Worm (Caenorhabditis elegans) whole organism, young adult: ENCODE data around the gene msp-57.

Experiments used
- B0035.1 ChIP-seq: sonication (generic microtip); optimal IDR thresholded peaks from 2 replicates; lab custom pipeline; 2016; ENCODE audit warnings: missing genetic modification characterization, mild to moderate bottlenecking, missing compliant biosample characterization, missing genotype, missing genetic modification reagents
- B0261.1 ChIP-seq: sonication (generic microtip); optimal IDR thresholded peaks from 2 replicates; lab custom pipeline; 2016; ENCODE audit warnings: mild to moderate bottlenecking, missing genetic modification characterization, moderate library complexity, missing compliant biosample characterization
- B0336.3 ChIP-seq: fragments of 200-800 bp; sonication (Bioruptor generic); IDR thresholded peaks from 2 replicates; pipeline ENCODE4 v1.3.6; 2022; ENCODE audit warnings: missing genetic modification characterization, missing compliant biosample characterization
- F33H1.4 ChIP-seq: fragments of 200-800 bp; sonication (Bioruptor generic); IDR thresholded peaks from 2 replicates; pipeline ENCODE4 v1.3.6; 2022; ENCODE audit warnings: missing genetic modification reagents, missing genetic modification characterization, missing compliant biosample characterization
- F37B4.10 ChIP-seq: fragments of 200-800 bp; sonication (Bioruptor generic); IDR thresholded peaks from 2 replicates; pipeline ENCODE4 v1.3.6; 2022; ENCODE audit warnings: missing genetic modification characterization, missing compliant biosample characterization
- F55B11.4 ChIP-seq: sonication (generic microtip); optimal IDR thresholded peaks from 2 replicates; lab custom pipeline; 2016; ENCODE audit warnings: missing compliant biosample characterization, missing genetic modification characterization, borderline replicate concordance; ENCODE audit not compliant: insufficient read depth
- F57C9.4 ChIP-seq: sonication (generic microtip); optimal IDR thresholded peaks from 2 replicates; lab custom pipeline; 2017; ENCODE audit warnings: mild to moderate bottlenecking, missing genetic modification characterization, missing compliant biosample characterization
- T07F8.4 ChIP-seq: sonication (generic microtip); optimal IDR thresholded peaks from 2 replicates; lab custom pipeline; 2016; ENCODE audit warnings: mild to moderate bottlenecking, missing genetic modification characterization, moderate library complexity, missing compliant biosample characterization
- T26A5.8 ChIP-seq: sonication (generic microtip); optimal IDR thresholded peaks from 2 replicates; lab custom pipeline; 2016; ENCODE audit warnings: missing genetic modification characterization, missing compliant biosample characterization
- ama-1 ChIP-seq, 3 experiments: fragments of 150-350 bp in 1 of 3; sonication (generic microtip) in 2 of 3; optimal IDR thresholded peaks; 2 replicates each; lab custom pipeline; 2014 to 2018; ENCODE audit warnings: missing biosample characterization in 2 of 3, missing genetic modification characterization in 2 of 3, missing genetic modification reagents in 2 of 3
- attf-3 ChIP-seq: fragments of 200-800 bp; sonication (Bioruptor generic); conservative IDR thresholded peaks from 2 replicates; pipeline ENCODE4 v1.3.6; 2022; ENCODE audit warnings: missing genetic modification reagents, missing genetic modification characterization, missing compliant biosample characterization
- attf-6 ChIP-seq: fragments of 200-800 bp; sonication (Bioruptor generic); IDR thresholded peaks from 2 replicates; pipeline ENCODE4 v1.3.6; 2022; ENCODE audit warnings: missing genetic modification reagents, missing genetic modification characterization, missing compliant biosample characterization
- bed-1 ChIP-seq: fragments of 200-800 bp; sonication (Bioruptor generic); IDR thresholded peaks from 2 replicates; pipeline ENCODE4 v1.3.6; 2022; ENCODE audit warnings: missing genetic modification reagents, missing genetic modification characterization, missing compliant biosample characterization
- cebp-1 ChIP-seq, 2 experiments: fragments of 200-800 bp in 1 of 2; sonication (Bioruptor generic) in 1 of 2; sonication (generic microtip) in 1 of 2; IDR thresholded peaks in 1 of 2; optimal IDR thresholded peaks in 1 of 2; 2 replicates each; pipeline versions ENCODE4 v1.3.6 to Lab custom; 2017 to 2022; ENCODE audit warnings: missing compliant biosample characterization in 2 of 2, missing genetic modification characterization in 2 of 2, mild to moderate bottlenecking in 1 of 2, missing genetic modification reagents in 1 of 2, moderate library complexity in 1 of 2
- cebp-2 ChIP-seq: fragments of 200-800 bp; sonication (Bioruptor generic); IDR thresholded peaks from 2 replicates; pipeline ENCODE4 v1.3.6; 2022; ENCODE audit warnings: missing genetic modification characterization, missing compliant biosample characterization
- ceh-58 ChIP-seq: fragments of 200-800 bp; sonication (Bioruptor generic); IDR thresholded peaks from 2 replicates; pipeline ENCODE4 v1.3.6; 2022; ENCODE audit warnings: missing genetic modification characterization, missing compliant biosample characterization
- chd-7 ChIP-seq: sonication (generic microtip); optimal IDR thresholded peaks from 2 replicates; lab custom pipeline; 2016; ENCODE audit warnings: mild to moderate bottlenecking, missing genetic modification characterization, moderate library complexity, missing compliant biosample characterization
- dox-1 ChIP-seq: fragments of 200-800 bp; sonication (Bioruptor generic); IDR thresholded peaks from 2 replicates; pipeline ENCODE4 v1.3.6; 2022; ENCODE audit warnings: missing genetic modification reagents, missing genetic modification characterization, missing compliant biosample characterization
- dpff-1 ChIP-seq: sonication (generic microtip); optimal IDR thresholded peaks from 2 replicates; lab custom pipeline; 2017; ENCODE audit warnings: mild to moderate bottlenecking, missing genetic modification characterization, missing compliant biosample characterization
- egl-18 ChIP-seq: fragments of 200-800 bp; sonication (Bioruptor generic); IDR thresholded peaks from 2 replicates; pipeline ENCODE4 v1.3.6; 2022; ENCODE audit warnings: missing genetic modification reagents, missing genetic modification characterization, missing compliant biosample characterization
- egl-44 ChIP-seq: fragments of 200-800 bp; sonication (Bioruptor generic); IDR thresholded peaks from 2 replicates; pipeline ENCODE4 v1.3.6; 2022; ENCODE audit warnings: missing genetic modification reagents, missing genetic modification characterization, missing compliant biosample characterization
- ekl-4 ChIP-seq: fragments of 200-800 bp; sonication (Bioruptor generic); IDR thresholded peaks from 2 replicates; pipeline ENCODE4 v1.3.6; 2022; ENCODE audit warnings: missing genetic modification reagents, missing genetic modification characterization, missing compliant biosample characterization
- gei-17 ChIP-seq: fragments of 200-800 bp; sonication (Bioruptor generic); optimal IDR thresholded peaks from 2 replicates; lab custom pipeline; 2018; ENCODE audit warnings: mild to moderate bottlenecking, missing genetic modification characterization, missing compliant biosample characterization
- hmg-20 ChIP-seq: fragments of 200-800 bp; sonication (Bioruptor generic); IDR thresholded peaks from 2 replicates; pipeline ENCODE4 v1.3.6; 2022; ENCODE audit warnings: missing genetic modification reagents, missing genetic modification characterization, missing compliant biosample characterization
- hsf-1 ChIP-seq: fragments of 200-800 bp; sonication (Bioruptor generic); IDR thresholded peaks from 2 replicates; pipeline ENCODE4 v1.3.6; 2022; ENCODE audit warnings: missing genetic modification reagents, missing genetic modification characterization, missing compliant biosample characterization
- let-607 ChIP-seq, 2 experiments: fragments of 200-800 bp in 1 of 2; sonication (Bioruptor generic) in 1 of 2; sonication (generic microtip) in 1 of 2; optimal IDR thresholded peaks; 2 replicates each; lab custom pipeline; 2016 to 2018; ENCODE audit warnings: mild to moderate bottlenecking in 2 of 2, missing compliant biosample characterization in 2 of 2, missing genetic modification characterization in 2 of 2, moderate library complexity in 2 of 2, missing genotype in 1 of 2
- lin-40 ChIP-seq: sonication (generic microtip); optimal IDR thresholded peaks from 2 replicates; lab custom pipeline; 2016; ENCODE audit warnings: missing genetic modification characterization, mild to moderate bottlenecking, missing compliant biosample characterization, missing genotype, missing genetic modification reagents
- madf-10 ChIP-seq: sonication (generic microtip); optimal IDR thresholded peaks from 2 replicates; lab custom pipeline; 2016; ENCODE audit warnings: mild to moderate bottlenecking, missing genetic modification characterization, missing compliant biosample characterization
- madf-6 ChIP-seq: fragments of 200-800 bp; sonication (Bioruptor generic); IDR thresholded peaks from 2 replicates; pipeline ENCODE4 v1.3.6; 2022; ENCODE audit warnings: missing genetic modification reagents, missing genetic modification characterization, missing compliant biosample characterization
- mcd-1 ChIP-seq: fragments of 200-800 bp; sonication (Bioruptor generic); IDR thresholded peaks from 2 replicates; pipeline ENCODE4 v1.3.6; 2022; ENCODE audit warnings: missing genetic modification reagents, missing genetic modification characterization, missing compliant biosample characterization
- mes-4 ChIP-seq: sonication (generic microtip); optimal IDR thresholded peaks from 2 replicates; lab custom pipeline; 2016; ENCODE audit warnings: missing genotype, missing genetic modification characterization, missing compliant biosample characterization
- mxl-1 ChIP-seq: sonication (generic microtip); optimal IDR thresholded peaks from 2 replicates; lab custom pipeline; 2016; ENCODE audit warnings: missing genetic modification characterization, missing compliant biosample characterization
- nfya-1 ChIP-seq: sonication (generic microtip); optimal IDR thresholded peaks from 2 replicates; lab custom pipeline; 2017; ENCODE audit warnings: antibody characterized with exemption, missing compliant biosample characterization, missing genetic modification characterization, borderline replicate concordance; ENCODE audit not compliant: insufficient read depth
- nfya-2 ChIP-seq: fragments of 200-800 bp; sonication (Bioruptor generic); IDR thresholded peaks from 2 replicates; pipeline ENCODE4 v1.3.6; 2022; ENCODE audit warnings: missing genetic modification reagents, missing genetic modification characterization, missing compliant biosample characterization
- nhr-27 ChIP-seq: fragments of 200-800 bp; sonication (Bioruptor generic); optimal IDR thresholded peaks from 2 replicates; lab custom pipeline; 2018; ENCODE audit warnings: mild to moderate bottlenecking, missing genetic modification characterization, moderate library complexity, missing compliant biosample characterization
- nhr-80 ChIP-seq: sonication (generic microtip); optimal IDR thresholded peaks from 2 replicates; lab custom pipeline; 2016; ENCODE audit warnings: missing genetic modification characterization, missing compliant biosample characterization
- nhr-90 ChIP-seq: sonication (generic microtip); optimal IDR thresholded peaks from 2 replicates; lab custom pipeline; 2016; ENCODE audit warnings: missing genotype, mild to moderate bottlenecking, missing genetic modification characterization, missing compliant biosample characterization
- snpc-1.1 ChIP-seq: sonication (generic microtip); optimal IDR thresholded peaks from 2 replicates; lab custom pipeline; 2017; ENCODE audit warnings: missing genetic modification characterization, mild to moderate bottlenecking, missing compliant biosample characterization, antibody characterized with exemption, moderate library complexity, missing genotype, missing genetic modification reagents; ENCODE audit not compliant: insufficient read depth
- snpc-4 ChIP-seq, 5 experiments: fragments of 150-350 bp in 1 of 5; sonication (generic microtip) in 4 of 5; optimal IDR thresholded peaks; 2 replicates each; lab custom pipeline; 2014 to 2018; ENCODE audit warnings: missing genetic modification characterization in 5 of 5, missing biosample characterization in 3 of 5, antibody characterized with exemption in 2 of 5, mild to moderate bottlenecking in 2 of 5, missing compliant biosample characterization in 2 of 5, missing genotype in 2 of 5, moderate library complexity in 2 of 5, missing genetic modification reagents in 1 of 5
- tbp1 ChIP-seq: fragments of 200-800 bp; sonication (Bioruptor generic); optimal IDR thresholded peaks from 2 replicates; lab custom pipeline; 2018; ENCODE audit warnings: mild to moderate bottlenecking, missing genetic modification characterization, missing compliant biosample characterization
- tbx-9 ChIP-seq: sonication (generic microtip); optimal IDR thresholded peaks from 2 replicates; lab custom pipeline; 2016; ENCODE audit warnings: borderline replicate concordance, missing genetic modification characterization, inconsistent platforms, missing compliant biosample characterization
- unc-62 ChIP-seq: fragments of 150-350 bp; optimal IDR thresholded peaks from 2 replicates; lab custom pipeline; 2014; ENCODE audit warnings: missing biosample characterization, missing genetic modification reagents, missing genetic modification characterization
- ztf-22 ChIP-seq: fragments of 200-800 bp; sonication (Bioruptor generic); optimal IDR thresholded peaks from 2 replicates; lab custom pipeline; 2018; ENCODE audit warnings: mild to moderate bottlenecking, missing genetic modification characterization, moderate library complexity, missing compliant biosample characterization
- ztf-3 ChIP-seq: fragments of 200-800 bp; sonication (Bioruptor generic); optimal IDR thresholded peaks from 2 replicates; lab custom pipeline; 2018; ENCODE audit warnings: mild to moderate bottlenecking, missing genetic modification characterization, missing compliant biosample characterization
- ztf-6 ChIP-seq: fragments of 200-800 bp; sonication (Bioruptor generic); IDR thresholded peaks from 2 replicates; pipeline ENCODE4 v1.3.6; 2022; ENCODE audit warnings: missing genetic modification reagents, missing genetic modification characterization, missing compliant biosample characterization

Gene msp-57

DNA sequence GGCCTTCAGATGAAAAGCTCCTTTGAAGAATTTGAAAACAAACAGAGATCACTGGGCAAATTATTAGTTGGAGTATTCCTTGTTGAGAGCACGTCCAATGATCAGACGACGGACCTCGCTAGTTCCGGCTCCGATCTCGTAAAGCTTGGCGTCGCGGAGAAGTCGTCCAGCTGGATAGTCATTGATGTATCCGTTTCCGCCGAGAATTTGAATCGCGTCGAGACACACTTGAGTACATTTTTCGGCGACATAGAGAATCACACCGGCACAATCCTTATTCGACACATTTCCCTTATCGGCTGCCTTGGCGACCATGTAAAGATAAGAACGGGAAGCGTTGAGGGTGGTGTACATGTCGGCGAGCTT, 24.6 kb downstream of the msp-57 start (continued):
- no peak for TF ChIP-seq snpc-4 (GFP tag; optimal IDR thresholded peaks at IDR 0.05; lab: Kevin White, UChicago)
- TF ChIP-seq snpc-4 (tag; optimal IDR thresholded peaks at IDR 0.05; lab: Kevin White, UChicago), result peak in 1 of 4 experiments; percentile 9
- TF ChIP-seq dpff-1 (tag; lab: Kevin White, UChicago), result no peak
- TF ChIP-seq nhr-90 (tag; lab: Kevin White, UChicago), result no peak
- TF ChIP-seq ztf-6, result no peak
- no peak for TF ChIP-seq hsf-1 (GFP tag; lab: Robert Waterston, UW)
- TF ChIP-seq B0336.3, result peak; percentile 59; the same call in 1 of the 2 replicates
- TF ChIP-seq chd-7, result no peak
- no peak for TF ChIP-seq F33H1.4 (GFP tag; lab: Robert Waterston, UW)
- TF ChIP-seq madf-6, result no peak
- TF ChIP-seq nhr-80, result no peak
- TF ChIP-seq egl-18 (GFP tag; lab: Robert Waterston, UW), result 0 out of 2 replicates have a peak, but pooled peaks have one; percentile 40
- TF ChIP-seq nfya-1 (tag; lab: Kevin White, UChicago), result no peak
- TF ChIP-seq let-607 (tag; optimal IDR thresholded peaks at IDR 0.05; lab: Kevin White, UChicago), result no peak
- TF ChIP-seq ama-1 (optimal IDR thresholded peaks at IDR 0.05; lab: Kevin White, UChicago), result no peak
- no peak for TF ChIP-seq ama-1 (GFP tag; optimal IDR thresholded peaks at IDR 0.05; lab: Kevin White, UChicago)
- no peak for TF ChIP-seq ztf-3 (GFP tag; lab: Kevin White, UChicago)
- no peak for TF ChIP-seq mes-4 (tag; lab: Kevin White, UChicago)
- TF ChIP-seq tbx-9 (tag; lab: Kevin White, UChicago), result no peak
- no peak for TF ChIP-seq mxl-1
- TF ChIP-seq, all 124 proteins: peak for 18

DNA sequence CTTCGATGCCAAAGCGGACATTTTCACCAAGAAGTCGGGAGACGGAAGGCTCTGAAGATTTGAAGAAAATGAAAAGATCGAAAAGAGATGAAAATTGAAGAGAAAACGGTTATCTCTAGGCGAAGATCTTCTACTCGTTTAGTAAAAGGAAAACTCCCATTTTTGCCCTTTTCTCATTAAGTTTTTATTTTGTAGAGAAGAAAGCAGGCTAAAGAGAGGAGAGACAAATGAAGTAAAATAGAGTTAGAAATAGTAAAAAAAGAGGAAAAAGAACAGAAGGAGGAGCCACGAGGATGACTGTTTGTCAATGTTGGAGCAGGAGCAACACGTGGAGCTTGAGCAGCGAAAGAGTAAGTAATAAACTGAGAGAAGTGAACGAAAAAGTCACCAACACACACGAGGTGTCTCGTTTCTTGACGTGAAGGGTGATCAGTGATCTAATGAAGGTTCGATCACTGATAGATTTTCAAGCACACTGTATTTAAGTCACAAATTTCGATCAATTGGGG, 26.5 kb downstream of the msp-57 start, which contains the start of gene ivd-1:
Gene ivd-1, minus strand, starts transcription at position 51 of the 509 bp plus-strand sequence.
- no peak for TF ChIP-seq ztf-3 (GFP tag; lab: Kevin White, UChicago)
- TF ChIP-seq lin-40 (tag; lab: Kevin White, UChicago), result no peak
- no peak for TF ChIP-seq attf-6 (GFP tag; lab: Robert Waterston, UW)
- no peak for TF ChIP-seq hmg-20 (GFP tag; lab: Robert Waterston, UW)
- TF ChIP-seq F55B11.4 (tag; lab: Kevin White, UChicago), result no peak
- TF ChIP-seq tbp1 (GFP tag; lab: Kevin White, UChicago), result peak; percentile 15
- TF ChIP-seq attf-3 (GFP tag; lab: Robert Waterston, UW), result no peak
- TF ChIP-seq F57C9.4 (tag; lab: Kevin White, UChicago), result no peak
- TF ChIP-seq T26A5.8 (tag; lab: Kevin White, UChicago), result no peak
- no peak for TF ChIP-seq T07F8.4 (tag; lab: Kevin White, UChicago)
- TF ChIP-seq cebp-2 (GFP tag; lab: Robert Waterston, UW), result no peak
- no peak for TF ChIP-seq snpc-1.1
- TF ChIP-seq cebp-1 (GFP tag; IDR thresholded peaks at IDR 0.05; lab: Robert Waterston, UW), result no peak
- peak; percentile 44 for TF ChIP-seq cebp-1 (tag; optimal IDR thresholded peaks at IDR 0.05; lab: Kevin White, UChicago)
- no peak for TF ChIP-seq nfya-2 (GFP tag; lab: Robert Waterston, UW)
- TF ChIP-seq nhr-27 (tag; lab: Kevin White, UChicago), result no peak
- TF ChIP-seq madf-10 (tag; lab: Kevin White, UChicago), result no peak
- no peak for TF ChIP-seq unc-62
- TF ChIP-seq F37B4.10 (GFP tag; lab: Robert Waterston, UW), result no peak
- 0 out of 2 replicates have a peak, but pooled peaks have one; percentile 37 for TF ChIP-seq egl-44 (GFP tag; lab: Robert Waterston, UW)
- peak; percentile 19; the same call in 1 of the 2 replicates for TF ChIP-seq dox-1 (GFP tag; lab: Robert Waterston, UW)
- no peak for TF ChIP-seq B0261.1 (tag; lab: Kevin White, UChicago)
- no peak for TF ChIP-seq madf-6
- TF ChIP-seq gei-17 (GFP tag; lab: Kevin White, UChicago), result no peak
- no peak for TF ChIP-seq B0035.1 (tag; lab: Kevin White, UChicago)
- 0 out of 2 replicates have a peak, but pooled peaks have one; percentile 22 for TF ChIP-seq mcd-1 (GFP tag; lab: Robert Waterston, UW)
- TF ChIP-seq nfya-1 (tag; lab: Kevin White, UChicago), result no peak
- TF ChIP-seq bed-1, result no peak
- no peak for TF ChIP-seq ztf-22 (GFP tag; lab: Kevin White, UChicago)
- TF ChIP-seq ekl-4 (GFP tag; lab: Robert Waterston, UW), result no peak
- TF ChIP-seq let-607 (tag; optimal IDR thresholded peaks at IDR 0.05; lab: Kevin White, UChicago), result peak; percentile 91 to 92
- TF ChIP-seq ceh-58, result no peak
- no peak for TF ChIP-seq egl-18 (GFP tag; lab: Robert Waterston, UW)
